Fruit fly (Drosophila melanogaster) whole organism, pupa: ENCODE data around the gene APP-BP1.
"Not testable (repeated sequence)": the region's sequence is repeated elsewhere in the genome, so short reads cannot be mapped to it uniquely, and the experiment has no call there.

Source experiments
- CG10348 ChIP-seq: fragments of 200-800 bp; sonication (Bioruptor generic); IDR thresholded peaks from 2 replicates; pipeline ENCODE4 v1.3.6; 2022; ENCODE audit warnings: missing biosample characterization, missing genetic modification characterization
- CG12605 ChIP-seq: fragments of 200-800 bp; sonication (Bioruptor generic); IDR thresholded peaks from 2 replicates; pipeline ENCODE4 v1.3.6; 2022; ENCODE audit warnings: missing biosample characterization, missing genetic modification characterization
- CG13204 ChIP-seq: fragments of 200-800 bp; sonication (Bioruptor generic); optimal IDR thresholded peaks from 2 replicates; lab custom pipeline; 2018; ENCODE audit warnings: missing biosample characterization, mild to moderate bottlenecking, missing genetic modification characterization, moderate library complexity
- CG14655 ChIP-seq: fragments of 200-800 bp; sonication (Bioruptor generic); optimal IDR thresholded peaks from 3 replicates; lab custom pipeline; 2017; ENCODE audit warnings: mild to moderate bottlenecking, missing biosample characterization, missing genetic modification reagents, missing genetic modification characterization
- CG15710 ChIP-seq: fragments of 200-800 bp; sonication (Bioruptor generic); optimal IDR thresholded peaks from 2 replicates; lab custom pipeline; 2018; ENCODE audit warnings: missing biosample characterization, mild to moderate bottlenecking, missing genetic modification characterization, moderate library complexity
- CG17806 ChIP-seq: fragments of 200-800 bp; sonication (Bioruptor generic); optimal IDR thresholded peaks from 2 replicates; lab custom pipeline; 2018; ENCODE audit warnings: missing biosample characterization, mild to moderate bottlenecking, missing genetic modification characterization, moderate library complexity
- CG32121 ChIP-seq: fragments of 200-800 bp; sonication (Bioruptor generic); IDR thresholded peaks from 2 replicates; pipeline ENCODE4 v1.3.6; 2022; ENCODE audit warnings: missing biosample characterization, missing genetic modification characterization
- CG34367 ChIP-seq: fragments of 200-800 bp; sonication (Bioruptor generic); optimal IDR thresholded peaks from 2 replicates; lab custom pipeline; 2018; ENCODE audit warnings: missing biosample characterization, mild to moderate bottlenecking, missing genetic modification characterization
- CG4496 ChIP-seq: fragments of 200-800 bp; sonication (Bioruptor generic); IDR thresholded peaks from 3 replicates; pipeline ENCODE4 v1.3.6; 2022; ENCODE audit warnings: missing biosample characterization, missing genetic modification characterization
- CG8159 ChIP-seq: fragments of 200-800 bp; sonication (Bioruptor generic); optimal IDR thresholded peaks from 3 replicates; lab custom pipeline; 2018; ENCODE audit warnings: missing biosample characterization, mild to moderate bottlenecking, missing genetic modification characterization, moderate library complexity
- CG8301 ChIP-seq: fragments of 200-800 bp; sonication (Bioruptor generic); optimal IDR thresholded peaks from 2 replicates; lab custom pipeline; 2018; ENCODE audit warnings: missing biosample characterization, mild to moderate bottlenecking, missing genetic modification characterization
- CG9948 ChIP-seq: fragments of 200-800 bp; sonication (Bioruptor generic); optimal IDR thresholded peaks from 2 replicates; lab custom pipeline; 2018; ENCODE audit warnings: missing biosample characterization, mild to moderate bottlenecking, missing genetic modification characterization, moderate library complexity
- D1 ChIP-seq: fragments of 200-800 bp; sonication (Bioruptor generic); optimal IDR thresholded peaks from 2 replicates; lab custom pipeline; 2018; ENCODE audit warnings: missing biosample characterization, mild to moderate bottlenecking, missing genetic modification characterization, moderate library complexity
- EcR ChIP-seq: fragments of 200-800 bp; sonication (Bioruptor generic); optimal IDR thresholded peaks from 3 replicates; lab custom pipeline; 2019; ENCODE audit warnings: missing biosample characterization, missing genetic modification characterization, mild to moderate bottlenecking, moderate library complexity, missing genetic modification reagents
- Ets98B ChIP-seq: fragments of 200-800 bp; sonication (Bioruptor generic); IDR thresholded peaks from 2 replicates; pipeline ENCODE4 v1.3.6; 2022; ENCODE audit warnings: missing biosample characterization, missing genetic modification characterization
- Pif1A ChIP-seq: fragments of 200-800 bp; sonication (Bioruptor generic); optimal IDR thresholded peaks from 3 replicates; lab custom pipeline; 2016; ENCODE audit warnings: missing biosample characterization, missing genetic modification characterization
- Pif1B ChIP-seq: fragments of 200-800 bp; sonication (Bioruptor generic); optimal IDR thresholded peaks from 3 replicates; lab custom pipeline; 2016; ENCODE audit warnings: missing biosample characterization, missing genetic modification characterization
- Snoo ChIP-seq: fragments of 200-800 bp; sonication (Bioruptor generic); optimal IDR thresholded peaks from 3 replicates; lab custom pipeline; 2017; ENCODE audit warnings: missing biosample characterization, mild to moderate bottlenecking, missing genetic modification characterization, inconsistent platforms
- fd96Ca ChIP-seq: fragments of 200-800 bp; sonication (Bioruptor generic); IDR thresholded peaks from 3 replicates; pipeline ENCODE4 v1.3.6; 2022; ENCODE audit warnings: missing biosample characterization, missing genetic modification characterization
- gl ChIP-seq: fragments of 200-800 bp; sonication (Bioruptor generic); optimal IDR thresholded peaks from 2 replicates; lab custom pipeline; 2018; ENCODE audit warnings: missing biosample characterization, mild to moderate bottlenecking, missing genetic modification characterization
- rn ChIP-seq: fragments of 200-800 bp; sonication (Bioruptor generic); IDR thresholded peaks from 2 replicates; pipeline ENCODE4 v1.3.6; 2022; ENCODE audit warnings: missing biosample characterization, missing genetic modification characterization

APP-BP1 gene

dm6 chr3L:11123598-11124284, 25.5 kb downstream of the APP-BP1 start:
- TF ChIP-seq CG34367, result no peak
- TF ChIP-seq Pif1B, result no peak
- 0 out of 3 replicates have a peak, but pooled peaks have one; percentile 11 for TF ChIP-seq CG4496 (GFP tag; lab: Robert Waterston, UW)
- TF ChIP-seq, all 21 proteins: peak for 1

- TF ChIP-seq rn (GFP tag; lab: Robert Waterston, UW), result no peak
- TF ChIP-seq CG34367, result no peak
- peak; percentile 47 for TF ChIP-seq CG14655 (GFP tag; lab: Kevin White, UChicago)
Measured at dm6 chr3L:11124439-11124838, 26.2 kb downstream of the APP-BP1 start.

dm6 chr3L:11124841-11125240, 26.6 kb downstream of the APP-BP1 start:
- TF ChIP-seq CG10348 (GFP tag; lab: Robert Waterston, UW), result no peak
- no peak for TF ChIP-seq EcR (GFP tag; lab: Kevin White, UChicago)
- no peak for TF ChIP-seq fd96Ca (GFP tag; lab: Robert Waterston, UW)
- no peak for TF ChIP-seq Pif1A (GFP tag; lab: Kevin White, UChicago)
- TF ChIP-seq CG15710, result no peak
- TF ChIP-seq CG8301 (tag; lab: Kevin White, UChicago), result no peak
- no peak for TF ChIP-seq CG14655 (GFP tag; lab: Kevin White, UChicago)
- TF ChIP-seq Ets98B, result no peak
- no peak for TF ChIP-seq CG12605
- no peak for TF ChIP-seq CG32121 (GFP tag; lab: Robert Waterston, UW)
- TF ChIP-seq CG34367, result no peak
- TF ChIP-seq gl (tag; lab: Kevin White, UChicago), result no peak
- TF ChIP-seq D1, result no peak
- TF ChIP-seq CG9948 (tag; lab: Kevin White, UChicago), result no peak
- no peak for TF ChIP-seq CG17806
- TF ChIP-seq CG8159 (tag; lab: Kevin White, UChicago), result no peak

dm6 chr3L:11125636-11126532, 27.7 kb downstream of the APP-BP1 start:
- no peak for TF ChIP-seq CG13204 (GFP tag; lab: Kevin White, UChicago)
- TF ChIP-seq D1, result no peak
- no peak for TF ChIP-seq CG12605
- no peak for TF ChIP-seq EcR (GFP tag; lab: Kevin White, UChicago)
- no peak for TF ChIP-seq CG8159 (tag; lab: Kevin White, UChicago)
- TF ChIP-seq CG17806, result no peak
- no peak for TF ChIP-seq Pif1B
- no peak for TF ChIP-seq CG8301 (tag; lab: Kevin White, UChicago)
- TF ChIP-seq CG10348 (GFP tag; lab: Robert Waterston, UW), result no peak
- TF ChIP-seq CG14655 (GFP tag; lab: Kevin White, UChicago), result no peak
- no peak for TF ChIP-seq CG34367
- TF ChIP-seq CG4496 (GFP tag; lab: Robert Waterston, UW), result no peak
- TF ChIP-seq gl (tag; lab: Kevin White, UChicago), result no peak
- TF ChIP-seq Pif1A (GFP tag; lab: Kevin White, UChicago), result no peak
- no peak for TF ChIP-seq CG32121 (GFP tag; lab: Robert Waterston, UW)
- no peak for TF ChIP-seq Snoo (tag; lab: Kevin White, UChicago)
- TF ChIP-seq rn (GFP tag; lab: Robert Waterston, UW), result no peak
- TF ChIP-seq CG15710, result no peak

dm6 chr3L:11130535-11130934, 32.3 kb downstream of the APP-BP1 start, which contains the start of gene nol:
Gene nol (plus strand): TSS chr3L:11130835.
- TF ChIP-seq Pif1A (GFP tag; lab: Kevin White, UChicago) (no peak), D1 (no peak), CG32121 (GFP tag; lab: Robert Waterston, UW) (no peak), CG14655 (GFP tag; lab: Kevin White, UChicago) (no peak), CG15710 (no peak), CG4496 (GFP tag; lab: Robert Waterston, UW) (no peak), CG34367 (no peak), Ets98B (no peak), CG10348 (GFP tag; lab: Robert Waterston, UW) (no peak), CG17806 (no peak), gl (tag; lab: Kevin White, UChicago) (no peak), EcR (GFP tag; lab: Kevin White, UChicago) (no peak), CG9948 (tag; lab: Kevin White, UChicago) (no peak), rn (GFP tag; lab: Robert Waterston, UW) (no peak), CG13204 (GFP tag; lab: Kevin White, UChicago) (no peak), CG8301 (tag; lab: Kevin White, UChicago) (no peak)

- not testable (repeated sequence) for TF ChIP-seq CG10348, CG4496, rn (GFP tag; lab: Robert Waterston, UW)
Measured at dm6 chr3L:11132055-11132454, 33.8 kb downstream of the APP-BP1 start, which contains the start of gene CG32074. Gene CG32074 (minus strand): TSS chr3L:11132322.
